Fruit fly (Drosophila melanogaster): Measurements from ENCODE around the gene Rtel1.

The Rtel1 gene

DNA sequence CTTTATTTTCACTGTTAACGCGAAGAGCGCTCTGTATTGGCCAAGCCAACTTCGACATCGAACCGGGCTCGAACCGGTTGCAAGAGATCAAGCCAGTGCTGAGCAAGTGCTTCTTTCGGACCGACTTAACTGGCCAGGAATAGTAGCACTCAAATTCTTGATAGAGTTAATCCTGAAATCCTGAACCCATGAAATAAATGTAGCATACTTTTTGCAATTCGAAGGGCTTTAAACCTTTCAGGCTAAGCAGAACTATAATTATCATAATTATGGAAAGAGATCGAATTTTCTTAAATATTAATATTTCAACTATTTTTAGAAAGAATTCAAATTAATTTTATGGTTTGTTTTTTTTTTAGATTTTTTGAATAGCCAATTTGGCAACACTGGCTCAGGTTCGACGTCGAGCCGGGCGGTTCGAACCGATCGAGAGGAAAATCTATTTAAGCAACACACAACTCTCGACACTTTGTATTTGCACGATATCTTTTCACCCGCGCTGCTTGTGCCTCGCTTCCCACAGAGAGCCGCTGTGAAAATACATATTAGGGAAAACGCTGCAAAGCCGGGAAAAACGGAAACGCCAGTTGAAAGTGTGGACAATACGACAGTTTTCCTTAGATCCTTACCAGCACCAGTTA, 49.3 kb upstream of the Rtel1 start, which contains the start of gene AdamTS-B (continued):
- TF ChIP-seq ey (GFP tag; optimal IDR thresholded peaks at IDR 0.05) (peak; percentile 51), woc (GFP tag; optimal IDR thresholded peaks at IDR 0.05) (no peak), Hr83 (GFP tag; optimal IDR thresholded peaks at IDR 0.05; ENCODE audit: poor library complexity, severe bottlenecking) (no peak)

DNA sequence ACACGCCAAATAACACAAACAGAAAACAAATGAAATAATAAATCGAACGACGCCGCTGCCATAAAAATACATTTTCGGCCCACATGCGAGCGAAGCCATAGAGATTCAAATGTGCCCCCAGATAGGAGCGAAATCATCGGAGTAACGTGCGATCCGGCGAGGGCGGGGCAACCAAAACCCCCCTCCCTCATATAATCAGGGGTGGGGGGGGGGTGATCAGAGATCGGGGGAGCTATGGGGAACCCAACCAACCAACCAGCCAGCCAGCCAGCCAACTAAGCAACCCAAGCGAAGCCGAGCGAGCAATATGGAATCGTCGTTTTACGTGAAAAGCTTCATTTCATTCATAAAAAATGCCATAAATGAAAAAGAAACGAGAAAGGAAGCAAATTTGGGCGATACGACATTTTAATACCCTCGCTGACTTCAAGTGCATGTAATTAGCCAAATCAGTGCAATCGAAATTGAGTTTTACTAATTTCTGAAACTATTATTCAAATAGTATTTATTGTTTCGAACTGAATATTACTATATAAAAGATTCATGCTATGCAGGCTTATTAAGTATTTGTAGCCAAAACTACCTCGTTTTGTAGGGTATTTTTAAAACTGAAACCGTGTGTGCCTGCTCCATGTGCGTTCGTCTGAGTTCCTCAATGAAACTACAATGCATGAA, 47.6 kb upstream of the Rtel1 start:
- TF ChIP-seq rgr (GFP tag; optimal IDR thresholded peaks at IDR 0.05): peak; percentile 63
- TF ChIP-seq fru (GFP tag; optimal IDR thresholded peaks at IDR 0.05): peak; percentile 66
- peak; percentile 48 for TF ChIP-seq HLH106 (tag; optimal IDR thresholded peaks at IDR 0.05)
- no peak for TF ChIP-seq Hnf4 (GFP tag; optimal IDR thresholded peaks at IDR 0.05)
- TF ChIP-seq sv (GFP tag; optimal IDR thresholded peaks at IDR 0.05): peak; percentile 67
- peak; percentile 17 for TF ChIP-seq Sp1 (GFP tag; optimal IDR thresholded peaks at IDR 0.05)
- TF ChIP-seq br (GFP tag; optimal IDR thresholded peaks at IDR 0.05): peak; percentile 33
- TF ChIP-seq lola (GFP tag; optimal IDR thresholded peaks at IDR 0.05): no peak
- peak; percentile 60 for TF ChIP-seq ey (GFP tag; optimal IDR thresholded peaks at IDR 0.05)
- no peak for TF ChIP-seq CG9705 (GFP tag; optimal IDR thresholded peaks at IDR 0.05)
- TF ChIP-seq sage (GFP tag; optimal IDR thresholded peaks at IDR 0.05): peak; percentile 18
- peak; percentile 70 for TF ChIP-seq woc (GFP tag; optimal IDR thresholded peaks at IDR 0.05)
- peak; percentile 48 for TF ChIP-seq OdsH (GFP tag; optimal IDR thresholded peaks at IDR 0.05)
- TF ChIP-seq Dif (GFP tag; optimal IDR thresholded peaks at IDR 0.05; ENCODE audit: partially characterized antibody): no peak
- no peak for TF ChIP-seq Hr78 (GFP tag; optimal IDR thresholded peaks at IDR 0.05)
- no peak for TF ChIP-seq jim (GFP tag; optimal IDR thresholded peaks at IDR 0.05)
- peak in 1 of 2 experiments; percentile 71 for TF ChIP-seq foxo (GFP tag; optimal IDR thresholded peaks at IDR 0.05)
- TF ChIP-seq h (GFP tag; optimal IDR thresholded peaks at IDR 0.05): peak; percentile 72
- no peak for TF ChIP-seq tai (GFP tag; optimal IDR thresholded peaks at IDR 0.05)
- TF ChIP-seq psq (GFP tag; optimal IDR thresholded peaks at IDR 0.05): peak; percentile 44
- no peak for TF ChIP-seq Jra (GFP tag; optimal IDR thresholded peaks at IDR 0.05)
- TF ChIP-seq Dfd (GFP tag; optimal IDR thresholded peaks at IDR 0.05): no peak

DNA sequence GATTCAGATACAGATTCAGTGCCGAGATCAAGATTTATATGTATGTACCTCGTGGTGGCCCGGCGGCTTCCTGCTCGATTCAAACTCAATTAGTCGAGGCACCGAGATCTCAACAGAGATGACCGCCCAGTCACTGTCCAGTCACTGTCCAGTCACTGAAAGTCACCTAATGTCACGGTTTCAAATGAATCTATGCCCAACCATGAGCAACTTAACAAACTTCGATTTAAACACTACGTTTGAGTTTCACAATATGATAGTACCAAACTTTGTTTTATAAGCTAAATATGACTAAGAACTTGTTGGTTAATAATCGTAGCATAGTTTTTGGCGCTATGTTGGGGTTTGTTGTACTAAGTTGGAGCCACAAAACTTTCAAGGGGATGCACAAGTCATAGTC, 42.5 kb upstream of the Rtel1 start:
- TF ChIP-seq pan (optimal IDR thresholded peaks at IDR 0.05) (no peak), dsf (GFP tag; optimal IDR thresholded peaks at IDR 0.05; ENCODE audit: borderline replicate concordance) (no peak), dmrt93B (GFP tag; optimal IDR thresholded peaks at IDR 0.05) (no peak), Myc (optimal IDR thresholded peaks at IDR 0.05) (no peak), h (GFP tag; optimal IDR thresholded peaks at IDR 0.05) (no peak), sage (GFP tag; optimal IDR thresholded peaks at IDR 0.05) (no peak), Hnf4 (GFP tag; optimal IDR thresholded peaks at IDR 0.05) (no peak)

DNA sequence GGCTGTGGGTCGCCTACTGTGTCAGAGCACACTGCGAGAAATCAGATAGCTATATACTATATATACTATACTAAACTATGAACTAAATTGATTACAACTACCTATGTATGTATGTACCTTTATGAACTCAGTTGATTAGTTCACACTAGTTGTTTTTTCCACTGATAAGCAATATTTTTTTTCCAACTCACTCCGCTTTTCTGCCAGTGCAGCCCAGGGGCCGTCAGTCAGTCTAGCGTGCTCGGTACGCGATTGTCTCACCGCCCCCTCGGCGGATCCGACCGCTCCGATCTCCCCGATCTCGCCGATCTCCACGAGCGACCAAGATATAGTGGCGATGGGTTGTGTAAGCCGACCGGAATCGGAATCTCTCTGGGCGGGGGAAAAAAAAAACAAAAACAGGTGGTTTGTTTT, 41.6 kb upstream of the Rtel1 start:
- TF ChIP-seq HLH106 (tag; optimal IDR thresholded peaks at IDR 0.05) (peak; percentile 4), br (GFP tag; optimal IDR thresholded peaks at IDR 0.05) (no peak), foxo (GFP tag; optimal IDR thresholded peaks at IDR 0.05) (peak in 1 of 2 experiments; percentile 40), brk (GFP tag; optimal IDR thresholded peaks at IDR 0.05) (no peak), sv (GFP tag; optimal IDR thresholded peaks at IDR 0.05) (peak; percentile 67), dmrt93B (GFP tag; optimal IDR thresholded peaks at IDR 0.05) (no peak), rgr (GFP tag; optimal IDR thresholded peaks at IDR 0.05) (no peak), h (GFP tag; optimal IDR thresholded peaks at IDR 0.05) (peak; percentile 53), ey (GFP tag; optimal IDR thresholded peaks at IDR 0.05) (peak; percentile 8)

DNA sequence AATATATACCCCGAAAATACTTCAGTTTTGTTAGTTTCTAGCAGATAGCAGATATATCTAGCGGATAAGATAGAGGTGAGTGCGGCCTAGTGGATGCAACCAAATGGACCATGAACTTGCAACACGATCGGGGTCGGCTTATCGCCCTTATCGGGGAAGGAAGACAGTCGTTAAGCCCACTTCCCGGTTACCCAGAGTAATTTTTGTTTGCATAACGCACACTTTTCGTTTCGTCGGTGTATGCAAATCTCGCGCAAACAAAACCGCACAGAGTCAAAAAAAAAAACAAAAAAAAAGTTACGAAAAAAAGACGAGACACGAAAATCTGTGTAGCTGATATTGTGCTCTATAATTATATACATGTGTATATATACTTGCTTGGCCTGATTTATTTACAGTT, 34.6 kb upstream of the Rtel1 start:
- no peak for TF ChIP-seq Mio (GFP tag; optimal IDR thresholded peaks at IDR 0.05)
- TF ChIP-seq Myc (optimal IDR thresholded peaks at IDR 0.05): no peak
- TF ChIP-seq jim (GFP tag; optimal IDR thresholded peaks at IDR 0.05): no peak
- no peak for TF ChIP-seq foxo (GFP tag; optimal IDR thresholded peaks at IDR 0.05)
- TF ChIP-seq dl (GFP tag; optimal IDR thresholded peaks at IDR 0.05; ENCODE audit: insufficient read depth in 1 of 2, partially characterized antibody in 2 of 2): no peak
- TF ChIP-seq usp (GFP tag; optimal IDR thresholded peaks at IDR 0.05): no peak
- no peak for TF ChIP-seq brk (GFP tag; optimal IDR thresholded peaks at IDR 0.05)
- no peak for TF ChIP-seq rgr (GFP tag; optimal IDR thresholded peaks at IDR 0.05)
